Worm (Caenorhabditis elegans): ENCODE results near the gene nas-23.

ce11 chrII:7457210-7457609, 36.3 kb downstream of the nas-23 start, which contains the start of gene D1022.4:
- no peak for TF ChIP-seq nhr-76 (tag; optimal IDR thresholded peaks at IDR 0.05)
- TF ChIP-seq snpc-4 (tag; optimal IDR thresholded peaks at IDR 0.05): no peak
- no peak for TF ChIP-seq sem-2 (GFP tag; optimal IDR thresholded peaks at IDR 0.05)
- no peak for TF ChIP-seq lsy-2 (tag; optimal IDR thresholded peaks at IDR 0.05)
- no peak for TF ChIP-seq ceh-43 (GFP tag; optimal IDR thresholded peaks at IDR 0.05)
- TF ChIP-seq pha-4 (tag; optimal IDR thresholded peaks at IDR 0.05): no peak
- no peak for TF ChIP-seq lin-32 (GFP tag; optimal IDR thresholded peaks at IDR 0.05)
- TF ChIP-seq ces-1 (GFP tag; optimal IDR thresholded peaks at IDR 0.05): no peak
- TF ChIP-seq sptf-1 (tag; optimal IDR thresholded peaks at IDR 0.05): no peak

Measured in whole organism, mixed stage, embryonic.